Worm (Caenorhabditis elegans) whole organism, young adult: ENCODE data around the gene scl-10.

ENCODE experiments used
- B0035.1 ChIP-seq: sonication (generic microtip); optimal IDR thresholded peaks from 2 replicates; lab custom pipeline; 2016; ENCODE audit warnings: missing genetic modification characterization, mild to moderate bottlenecking, missing compliant biosample characterization, missing genotype, missing genetic modification reagents
- B0336.3 ChIP-seq: fragments of 200-800 bp; sonication (Bioruptor generic); IDR thresholded peaks from 2 replicates; pipeline ENCODE4 v1.3.6; 2022; ENCODE audit warnings: missing genetic modification characterization, missing compliant biosample characterization
- C17E4.6 ChIP-seq: fragments of 200-800 bp; sonication (Bioruptor generic); IDR thresholded peaks from 2 replicates; pipeline ENCODE4 v1.3.6; 2022; ENCODE audit warnings: missing genetic modification reagents, missing genetic modification characterization, missing compliant biosample characterization
- F10E7.11 ChIP-seq: sonication (generic microtip); optimal IDR thresholded peaks from 2 replicates; lab custom pipeline; 2017; ENCODE audit warnings: mild to moderate bottlenecking, missing genetic modification characterization, moderate library complexity, missing compliant biosample characterization
- F39B2.1 ChIP-seq: fragments of 200-800 bp; sonication (Bioruptor generic); IDR thresholded peaks from 2 replicates; pipeline ENCODE4 v1.3.6; 2022; ENCODE audit warnings: missing genetic modification reagents, missing genetic modification characterization, missing compliant biosample characterization
- F57A8.1 ChIP-seq: fragments of 200-800 bp; sonication (Bioruptor generic); optimal IDR thresholded peaks from 2 replicates; lab custom pipeline; 2018; ENCODE audit warnings: mild to moderate bottlenecking, missing genetic modification characterization, moderate library complexity, missing compliant biosample characterization
- K11D2.4 ChIP-seq: fragments of 200-800 bp; sonication (Bioruptor generic); IDR thresholded peaks from 2 replicates; pipeline ENCODE4 v1.3.6; 2022; ENCODE audit warnings: missing genetic modification reagents, missing genetic modification characterization, missing compliant biosample characterization
- Y53F4B.3 ChIP-seq: fragments of 200-800 bp; sonication (Bioruptor generic); IDR thresholded peaks from 2 replicates; pipeline ENCODE4 v1.3.6; 2022; ENCODE audit warnings: missing genetic modification reagents, missing genetic modification characterization, missing compliant biosample characterization
- Y53G8AR.9 ChIP-seq: fragments of 200-800 bp; sonication (Bioruptor generic); conservative IDR thresholded peaks from 2 replicates; pipeline ENCODE4 v1.3.6; 2022; ENCODE audit warnings: missing genetic modification reagents, missing genetic modification characterization, missing compliant biosample characterization
- ZK185.1 ChIP-seq: sonication (generic microtip); optimal IDR thresholded peaks from 2 replicates; lab custom pipeline; 2016; ENCODE audit warnings: mild to moderate bottlenecking, missing genetic modification characterization, missing compliant biosample characterization; ENCODE audit not compliant: poor library complexity, severe bottlenecking
- akir-1 ChIP-seq: fragments of 200-800 bp; sonication (Bioruptor generic); optimal IDR thresholded peaks from 2 replicates; lab custom pipeline; 2018; ENCODE audit warnings: mild to moderate bottlenecking, missing genetic modification characterization, moderate library complexity, missing compliant biosample characterization
- athp-1 ChIP-seq: sonication (generic microtip); optimal IDR thresholded peaks from 2 replicates; lab custom pipeline; 2017; ENCODE audit warnings: mild to moderate bottlenecking, missing genetic modification characterization, missing compliant biosample characterization
- bed-1 ChIP-seq: fragments of 200-800 bp; sonication (Bioruptor generic); IDR thresholded peaks from 2 replicates; pipeline ENCODE4 v1.3.6; 2022; ENCODE audit warnings: missing genetic modification reagents, missing genetic modification characterization, missing compliant biosample characterization
- cebp-1 ChIP-seq, 2 experiments: fragments of 200-800 bp in 1 of 2; sonication (Bioruptor generic) in 1 of 2; sonication (generic microtip) in 1 of 2; IDR thresholded peaks in 1 of 2; optimal IDR thresholded peaks in 1 of 2; 2 replicates each; pipeline versions ENCODE4 v1.3.6 to Lab custom; 2017 to 2022; ENCODE audit warnings: missing compliant biosample characterization in 2 of 2, missing genetic modification characterization in 2 of 2, mild to moderate bottlenecking in 1 of 2, missing genetic modification reagents in 1 of 2, moderate library complexity in 1 of 2
- cebp-2 ChIP-seq: fragments of 200-800 bp; sonication (Bioruptor generic); IDR thresholded peaks from 2 replicates; pipeline ENCODE4 v1.3.6; 2022; ENCODE audit warnings: missing genetic modification characterization, missing compliant biosample characterization
- ceh-40 ChIP-seq: fragments of 200-800 bp; sonication (Bioruptor generic); IDR thresholded peaks from 2 replicates; pipeline ENCODE4 v1.3.6; 2022; ENCODE audit warnings: missing genetic modification characterization, missing compliant biosample characterization
- ceh-91 ChIP-seq: fragments of 200-800 bp; sonication (Bioruptor generic); IDR thresholded peaks from 2 replicates; pipeline ENCODE4 v1.3.6; 2022; ENCODE audit warnings: missing genetic modification reagents, missing genetic modification characterization, missing compliant biosample characterization
- chd-7 ChIP-seq: sonication (generic microtip); optimal IDR thresholded peaks from 2 replicates; lab custom pipeline; 2016; ENCODE audit warnings: mild to moderate bottlenecking, missing genetic modification characterization, moderate library complexity, missing compliant biosample characterization
- dpff-1 ChIP-seq: sonication (generic microtip); optimal IDR thresholded peaks from 2 replicates; lab custom pipeline; 2017; ENCODE audit warnings: mild to moderate bottlenecking, missing genetic modification characterization, missing compliant biosample characterization
- hmg-1.2 ChIP-seq: fragments of 200-800 bp; sonication (Bioruptor generic); IDR thresholded peaks from 2 replicates; pipeline ENCODE4 v1.3.6; 2022; ENCODE audit warnings: missing genetic modification reagents, missing genetic modification characterization, missing compliant biosample characterization
- lin-26 ChIP-seq: fragments of 200-800 bp; sonication (Bioruptor generic); IDR thresholded peaks from 2 replicates; pipeline ENCODE4 v1.3.6; 2022; ENCODE audit warnings: missing genetic modification reagents, missing genetic modification characterization, missing compliant biosample characterization
- lin-35 ChIP-seq, 3 experiments: fragments of 150-350 bp in 2 of 3; sonication (generic microtip) in 1 of 3; optimal IDR thresholded peaks; 2 replicates each; lab custom pipeline; 2014 to 2018; ENCODE audit warnings: missing biosample characterization in 3 of 3, missing genetic modification characterization in 3 of 3, missing genetic modification reagents in 3 of 3
- lin-40 ChIP-seq: sonication (generic microtip); optimal IDR thresholded peaks from 2 replicates; lab custom pipeline; 2016; ENCODE audit warnings: missing genetic modification characterization, mild to moderate bottlenecking, missing compliant biosample characterization, missing genotype, missing genetic modification reagents
- lin-54 ChIP-seq: fragments of 200-800 bp; sonication (Bioruptor generic); optimal IDR thresholded peaks from 2 replicates; lab custom pipeline; 2018; ENCODE audit warnings: mild to moderate bottlenecking, missing genetic modification characterization, missing compliant biosample characterization
- lsl-1 ChIP-seq: fragments of 200-800 bp; sonication (Bioruptor generic); optimal IDR thresholded peaks from 2 replicates; lab custom pipeline; 2018; ENCODE audit warnings: mild to moderate bottlenecking, missing genetic modification characterization, moderate library complexity, missing compliant biosample characterization
- madf-3 ChIP-seq: fragments of 200-800 bp; sonication (Bioruptor generic); IDR thresholded peaks from 2 replicates; pipeline ENCODE4 v1.3.6; 2022; ENCODE audit warnings: missing genetic modification reagents, missing genetic modification characterization, missing compliant biosample characterization
- mcd-1 ChIP-seq: fragments of 200-800 bp; sonication (Bioruptor generic); IDR thresholded peaks from 2 replicates; pipeline ENCODE4 v1.3.6; 2022; ENCODE audit warnings: missing genetic modification reagents, missing genetic modification characterization, missing compliant biosample characterization
- nfya-2 ChIP-seq: fragments of 200-800 bp; sonication (Bioruptor generic); IDR thresholded peaks from 2 replicates; pipeline ENCODE4 v1.3.6; 2022; ENCODE audit warnings: missing genetic modification reagents, missing genetic modification characterization, missing compliant biosample characterization
- nfyb-1 ChIP-seq: fragments of 200-800 bp; sonication (Bioruptor generic); IDR thresholded peaks from 2 replicates; pipeline ENCODE4 v1.3.6; 2022; ENCODE audit warnings: missing genetic modification reagents, missing genetic modification characterization, missing compliant biosample characterization
- sdz-38 ChIP-seq: sonication (generic microtip); optimal IDR thresholded peaks from 2 replicates; lab custom pipeline; 2016; ENCODE audit warnings: missing genotype, missing genetic modification characterization, missing compliant biosample characterization
- snpc-1.3 ChIP-seq: sonication (generic microtip); optimal IDR thresholded peaks from 2 replicates; lab custom pipeline; 2017; ENCODE audit warnings: missing genetic modification characterization, mild to moderate bottlenecking, missing compliant biosample characterization, antibody characterized with exemption, moderate library complexity, missing genotype, missing genetic modification reagents; ENCODE audit not compliant: insufficient read depth
- somi-1 ChIP-seq: fragments of 200-800 bp; sonication (Bioruptor generic); optimal IDR thresholded peaks from 2 replicates; lab custom pipeline; 2018; ENCODE audit warnings: mild to moderate bottlenecking, missing genetic modification characterization, missing compliant biosample characterization
- tbx-9 ChIP-seq: sonication (generic microtip); optimal IDR thresholded peaks from 2 replicates; lab custom pipeline; 2016; ENCODE audit warnings: borderline replicate concordance, missing genetic modification characterization, inconsistent platforms, missing compliant biosample characterization
- tlf-1 ChIP-seq: fragments of 200-800 bp; sonication (Bioruptor generic); optimal IDR thresholded peaks from 2 replicates; lab custom pipeline; 2018; ENCODE audit warnings: mild to moderate bottlenecking, missing genetic modification characterization, missing compliant biosample characterization
- ztf-18 ChIP-seq: sonication (generic microtip); optimal IDR thresholded peaks from 2 replicates; lab custom pipeline; 2016; ENCODE audit warnings: missing genotype, mild to moderate bottlenecking, missing genetic modification characterization, missing compliant biosample characterization
- ztf-26 ChIP-seq: sonication (generic microtip); optimal IDR thresholded peaks from 2 replicates; lab custom pipeline; 2017; ENCODE audit warnings: missing genetic modification characterization, missing compliant biosample characterization

The scl-10 gene

ce11 chrIV:13082836-13083763, 34.8 kb downstream of the scl-10 start:
- 0 out of 2 replicates have a peak, but pooled peaks have one; percentile 40 for TF ChIP-seq nfyb-1 (GFP tag; lab: Robert Waterston, UW)
- TF ChIP-seq akir-1 (GFP tag; lab: Kevin White, UChicago): no peak
- TF ChIP-seq F39B2.1 (GFP tag; lab: Robert Waterston, UW): peak; percentile 36; the same call in 1 of the 2 replicates
- no peak for TF ChIP-seq dpff-1 (tag; lab: Kevin White, UChicago)
- TF ChIP-seq bed-1 (GFP tag; lab: Robert Waterston, UW): no peak
- 0 out of 2 replicates have a peak, but pooled peaks have one; percentile 8 for TF ChIP-seq hmg-1.2 (GFP tag; lab: Robert Waterston, UW)
- peak; percentile 4 for TF ChIP-seq F10E7.11
- no peak for TF ChIP-seq F57A8.1 (GFP tag; lab: Kevin White, UChicago)
- 0 out of 2 replicates have a peak, but pooled peaks have one; percentile 3 for TF ChIP-seq madf-3 (GFP tag; lab: Robert Waterston, UW)
- no peak for TF ChIP-seq cebp-1 (GFP tag; IDR thresholded peaks at IDR 0.05; lab: Robert Waterston, UW)
- peak; percentile 25 for TF ChIP-seq cebp-1 (tag; optimal IDR thresholded peaks at IDR 0.05; lab: Kevin White, UChicago)
- TF ChIP-seq mcd-1 (GFP tag; lab: Robert Waterston, UW): 0 out of 2 replicates have a peak, but pooled peaks have one; percentile 20
- TF ChIP-seq ceh-40: 0 out of 2 replicates have a peak, but pooled peaks have one; percentile 1
- TF ChIP-seq ceh-91: no peak
- TF ChIP-seq K11D2.4 (GFP tag; lab: Robert Waterston, UW): no peak
- no peak for TF ChIP-seq nfya-2
- TF ChIP-seq lin-35 (GFP tag; optimal IDR thresholded peaks at IDR 0.05; lab: Kevin White, UChicago): peak in 1 of 3 experiments; percentile 50
- peak; percentile 6; the same call in 1 of the 2 replicates for TF ChIP-seq cebp-2 (GFP tag; lab: Robert Waterston, UW)
- peak; percentile 36 for TF ChIP-seq lin-40
- 0 out of 2 replicates have a peak, but pooled peaks have one; percentile 20 for TF ChIP-seq B0336.3
- no peak for TF ChIP-seq B0035.1 (tag; lab: Kevin White, UChicago)
- TF ChIP-seq chd-7: peak; percentile 59
- TF ChIP-seq athp-1 (tag; lab: Kevin White, UChicago): no peak
- no peak for TF ChIP-seq lin-54 (GFP tag; lab: Kevin White, UChicago)
- peak; percentile 59 for TF ChIP-seq somi-1 (GFP tag; lab: Kevin White, UChicago)
- TF ChIP-seq ZK185.1 (tag; lab: Kevin White, UChicago): peak; percentile 20
- TF ChIP-seq Y53G8AR.9 (GFP tag; lab: Robert Waterston, UW): peak; percentile 28; the same call in 1 of the 2 replicates
- peak; percentile 22; the same call in 1 of the 2 replicates for TF ChIP-seq lin-26

ce11 chrIV:13085675-13086074, 37.4 kb downstream of the scl-10 start:
- TF ChIP-seq tbx-9 (tag; lab: Kevin White, UChicago): no peak
- no peak for TF ChIP-seq ztf-18 (tag; lab: Kevin White, UChicago)
- no peak for TF ChIP-seq Y53F4B.3
- no peak for TF ChIP-seq lsl-1 (GFP tag; lab: Kevin White, UChicago)

- TF ChIP-seq snpc-1.3 (no peak), sdz-38 (tag; lab: Kevin White, UChicago) (no peak), ceh-91 (no peak), C17E4.6 (GFP tag; lab: Robert Waterston, UW) (no peak), tlf-1 (no peak), akir-1 (GFP tag; lab: Kevin White, UChicago) (no peak), ztf-26 (tag; lab: Kevin White, UChicago) (no peak), Y53F4B.3 (no peak)
These were observed 38.4 kb downstream of the scl-10 start, which contains the start of gene spin-2 for ce11 chrIV:13086705-13087104. TSS of gene spin-2 (plus strand) at chrIV:13087005.
